Worm (Caenorhabditis elegans) whole organism, mixed stage, embryonic: ENCODE measurements around the gene ZK1321.4.

Source experiments
- blmp-1 ChIP-seq: fragments of 150-350 bp; optimal IDR thresholded peaks from 2 replicates; lab custom pipeline; 2014; ENCODE audit warnings: missing biosample characterization, missing genetic modification characterization
- elt-3 ChIP-seq: fragments of 150-350 bp; optimal IDR thresholded peaks from 2 replicates; lab custom pipeline; 2014; ENCODE audit warnings: missing biosample characterization, missing genetic modification characterization
- flh-1 ChIP-seq: fragments of 200-800 bp; sonication (Bioruptor generic); optimal IDR thresholded peaks from 2 replicates; lab custom pipeline; 2018; ENCODE audit warnings: mild to moderate bottlenecking, missing genetic modification characterization, moderate library complexity, missing compliant biosample characterization
- lsy-2 ChIP-seq: fragments of 150-350 bp; optimal IDR thresholded peaks from 2 replicates; lab custom pipeline; 2014; ENCODE audit warnings: missing biosample characterization, missing genetic modification characterization
- mab-5 ChIP-seq: fragments of 150-350 bp; optimal IDR thresholded peaks from 2 replicates; lab custom pipeline; 2014; ENCODE audit warnings: missing biosample characterization, missing genetic modification characterization
- mls-2 ChIP-seq: sonication (generic microtip); optimal IDR thresholded peaks from 2 replicates; lab custom pipeline; 2016; ENCODE audit warnings: mild to moderate bottlenecking, missing genetic modification characterization, moderate library complexity, missing compliant biosample characterization
- nhr-2 ChIP-seq: fragments of 150-350 bp; optimal IDR thresholded peaks from 2 replicates; lab custom pipeline; 2014; ENCODE audit warnings: missing biosample characterization, missing genetic modification characterization
- nhr-28 ChIP-seq: fragments of 150-350 bp; optimal IDR thresholded peaks from 2 replicates; lab custom pipeline; 2014; ENCODE audit warnings: missing biosample characterization, missing genetic modification characterization
- pha-4 ChIP-seq: fragments of 150-350 bp; optimal IDR thresholded peaks from 2 replicates; lab custom pipeline; 2018; ENCODE audit warnings: missing biosample characterization, missing genetic modification reagents, missing genetic modification characterization
- unc-39 ChIP-seq: fragments of 150-350 bp; optimal IDR thresholded peaks from 2 replicates; lab custom pipeline; 2014; ENCODE audit warnings: missing biosample characterization, missing genetic modification characterization
- unc-62 ChIP-seq: fragments of 150-350 bp; optimal IDR thresholded peaks from 2 replicates; lab custom pipeline; 2014; ENCODE audit warnings: missing biosample characterization, missing genetic modification reagents, missing genetic modification characterization

DNA sequence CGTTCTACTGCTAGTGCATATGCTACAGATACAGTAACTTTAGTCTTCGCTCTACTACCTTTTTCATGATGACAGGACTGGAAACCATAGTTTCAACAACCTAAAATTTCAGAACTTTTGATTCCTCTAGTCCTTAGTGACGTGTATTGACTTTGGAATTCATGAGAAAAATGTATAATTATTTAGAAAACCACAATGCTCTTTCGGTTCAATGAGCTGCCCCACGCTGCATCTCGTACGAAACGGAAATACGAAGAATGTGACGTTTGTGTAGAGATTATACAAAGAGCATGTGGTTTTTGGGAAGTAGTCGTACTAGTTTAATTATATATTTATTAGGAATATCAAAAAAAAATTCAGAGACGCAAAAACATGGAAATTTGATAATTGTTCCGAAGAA is 4.8 kb upstream of the ZK1321.4 start:
- TF ChIP-seq flh-1 (GFP tag; lab: Kevin White, UChicago) (no peak), unc-62 (GFP tag; lab: Kevin White, UChicago) (no peak), lsy-2 (tag; lab: Kevin White, UChicago) (no peak), blmp-1 (tag; lab: Kevin White, UChicago) (no peak), pha-4 (tag; lab: Kevin White, UChicago) (no peak), mls-2 (no peak), elt-3 (tag; lab: Kevin White, UChicago) (no peak), unc-39 (tag; lab: Kevin White, UChicago) (no peak), mab-5 (tag; lab: Kevin White, UChicago) (no peak), nhr-28 (no peak), nhr-2 (no peak)
